Worm (Caenorhabditis elegans): Measurements from ENCODE around the gene Y43F8B.24.

- TF ChIP-seq flt-1 (GFP tag; IDR thresholded peaks at IDR 0.05) (no peak), hnd-1 (tag; optimal IDR thresholded peaks at IDR 0.05) (no peak), sea-1 (GFP tag; conservative IDR thresholded peaks at IDR 0.05) (no peak), ama-1 (optimal IDR thresholded peaks at IDR 0.05) (no peak), tbx-37 (GFP tag; conservative IDR thresholded peaks at IDR 0.05) (no peak), F13C5.2 (tag; optimal IDR thresholded peaks at IDR 0.05) (no peak)
Measured at ce11 chrV:19490461-19490860, 33.2 kb downstream of the Y43F8B.24 start, which contains the start of gene Y43F8B.7.
